Worm (Caenorhabditis elegans) whole organism, L4 larva: ENCODE measurements around the gene Y48A6B.14.

Experiments
- F10B5.3 ChIP-seq: sonication (generic microtip); optimal IDR thresholded peaks from 2 replicates; lab custom pipeline; 2016; ENCODE audit warnings: mild to moderate bottlenecking, missing genetic modification characterization, missing compliant biosample characterization
- F26F4.8 ChIP-seq: fragments of 200-800 bp; sonication (Bioruptor generic); conservative IDR thresholded peaks from 2 replicates; pipeline ENCODE4 v1.3.6; 2022; ENCODE audit warnings: missing genetic modification characterization, missing compliant biosample characterization
- F37D6.2 ChIP-seq: sonication (generic microtip); optimal IDR thresholded peaks from 2 replicates; lab custom pipeline; 2016; ENCODE audit warnings: mild to moderate bottlenecking, missing genetic modification characterization, missing compliant biosample characterization
- F44E2.7 ChIP-seq: fragments of 200-800 bp; sonication (Bioruptor generic); IDR thresholded peaks from 2 replicates; pipeline ENCODE4 v2.1.2; 2022; ENCODE audit warnings: missing genetic modification characterization, missing compliant biosample characterization
- T26A8.4 ChIP-seq: fragments of 200-800 bp; sonication (Bioruptor generic); IDR thresholded peaks from 2 replicates; pipeline ENCODE4 v1.3.6; 2022; ENCODE audit warnings: missing genetic modification characterization, missing compliant biosample characterization
- Y48G9A.11 ChIP-seq: fragments of 200-800 bp; sonication (Bioruptor generic); IDR thresholded peaks from 2 replicates; pipeline ENCODE4 v1.3.6; 2022; ENCODE audit warnings: missing genetic modification reagents, missing genetic modification characterization, missing compliant biosample characterization
- ZK337.2 ChIP-seq: fragments of 200-800 bp; sonication (Bioruptor generic); IDR thresholded peaks from 2 replicates; pipeline ENCODE4 v1.3.6; 2022; ENCODE audit warnings: missing genetic modification reagents, missing genetic modification characterization, missing compliant biosample characterization
- ZK546.5 ChIP-seq, 2 experiments: sonication (generic microtip); optimal IDR thresholded peaks; 2 replicates each; lab custom pipeline; 2017; ENCODE audit warnings: missing biosample characterization in 2 of 2, missing genetic modification characterization in 2 of 2
- aha-1 ChIP-seq: fragments of 150-350 bp; peaks from one replicate; lab custom pipeline; 2014; ENCODE audit warnings: missing biosample characterization, missing genetic modification characterization
- aly-2 ChIP-seq: sonication (generic microtip); optimal IDR thresholded peaks from 2 replicates; lab custom pipeline; 2018; ENCODE audit warnings: missing biosample characterization, missing genetic modification characterization
- ama-1 ChIP-seq: fragments of 150-350 bp; optimal IDR thresholded peaks from 2 replicates; lab custom pipeline; 2014; ENCODE audit warnings: inconsistent platforms, mixed read lengths
- ceh-32 ChIP-seq: sonication (generic microtip); optimal IDR thresholded peaks from 2 replicates; lab custom pipeline; 2016; ENCODE audit warnings: mild to moderate bottlenecking, missing genetic modification characterization, missing compliant biosample characterization; ENCODE audit not compliant: poor library complexity
- ceh-62 ChIP-seq: sonication (generic microtip); optimal IDR thresholded peaks from 2 replicates; lab custom pipeline; 2017; ENCODE audit warnings: missing biosample characterization, missing genetic modification characterization
- daf-19 ChIP-seq: fragments of 200-800 bp; sonication (Bioruptor generic); conservative IDR thresholded peaks from 2 replicates; pipeline ENCODE4 v1.3.6; 2022; ENCODE audit warnings: missing genetic modification characterization, missing compliant biosample characterization
- dmd-6 ChIP-seq: fragments of 200-800 bp; sonication (Bioruptor generic); IDR thresholded peaks from 2 replicates; pipeline ENCODE4 v1.3.6; 2022; ENCODE audit warnings: missing genetic modification reagents, missing genetic modification characterization, missing compliant biosample characterization
- dmd-8 ChIP-seq: fragments of 200-800 bp; sonication (Bioruptor generic); IDR thresholded peaks from 2 replicates; pipeline ENCODE4 v1.3.6; 2022; ENCODE audit warnings: missing genetic modification characterization, missing compliant biosample characterization
- duxl-1 ChIP-seq: sonication (generic microtip); optimal IDR thresholded peaks from 2 replicates; lab custom pipeline; 2016; ENCODE audit warnings: mild to moderate bottlenecking, missing genetic modification characterization, moderate library complexity, missing compliant biosample characterization; ENCODE audit not compliant: poor library complexity
- egl-27 ChIP-seq: sonication (generic microtip); optimal IDR thresholded peaks from 3 replicates; lab custom pipeline; 2017; ENCODE audit warnings: missing biosample characterization, missing genetic modification reagents, missing genetic modification characterization
- gei-8 ChIP-seq: fragments of 200-800 bp; sonication (Bioruptor generic); optimal IDR thresholded peaks from 2 replicates; lab custom pipeline; 2018; ENCODE audit warnings: mild to moderate bottlenecking, missing genetic modification characterization, missing compliant biosample characterization
- hif-1 ChIP-seq, 2 experiments: sonication (generic microtip); optimal IDR thresholded peaks; 2 replicates each; lab custom pipeline; 2016 to 2017; ENCODE audit warnings: missing compliant biosample characterization in 2 of 2, missing genetic modification characterization in 2 of 2, missing genetic modification reagents in 2 of 2, missing genotype in 2 of 2, mild to moderate bottlenecking in 1 of 2
- hlh-11 ChIP-seq: fragments of 200-800 bp; sonication (Bioruptor generic); optimal IDR thresholded peaks from 2 replicates; lab custom pipeline; 2018; ENCODE audit warnings: mild to moderate bottlenecking, missing genetic modification characterization, missing compliant biosample characterization
- hlh-30 ChIP-seq: sonication (generic microtip); optimal IDR thresholded peaks from 2 replicates; lab custom pipeline; 2017; ENCODE audit warnings: antibody characterized with exemption, mild to moderate bottlenecking, missing genetic modification characterization, missing compliant biosample characterization; ENCODE audit not compliant: insufficient read depth
- hmg-1.1 ChIP-seq: fragments of 200-800 bp; sonication (Bioruptor generic); IDR thresholded peaks from 2 replicates; pipeline ENCODE4 v1.3.6; 2022; ENCODE audit warnings: missing genetic modification reagents, missing genetic modification characterization, missing compliant biosample characterization
- jun-1 ChIP-seq: fragments of 150-350 bp; optimal IDR thresholded peaks from 2 replicates; lab custom pipeline; 2014; ENCODE audit warnings: missing biosample characterization, missing genetic modification reagents, missing genetic modification characterization
- lim-7 ChIP-seq: fragments of 200-800 bp; sonication (Bioruptor generic); IDR thresholded peaks from 2 replicates; pipeline ENCODE4 v1.3.6; 2022; ENCODE audit warnings: missing genetic modification characterization, missing compliant biosample characterization
- lin-13 ChIP-seq: fragments of 150-350 bp; optimal IDR thresholded peaks from 2 replicates; lab custom pipeline; 2014; ENCODE audit warnings: missing biosample characterization, missing genetic modification reagents, missing genetic modification characterization
- lin-29 ChIP-seq: fragments of 200-800 bp; sonication (Bioruptor generic); IDR thresholded peaks from 2 replicates; pipeline ENCODE4 v1.3.6; 2022; ENCODE audit warnings: missing genetic modification reagents, missing genetic modification characterization, missing compliant biosample characterization
- lir-3 ChIP-seq: sonication (generic microtip); optimal IDR thresholded peaks from 2 replicates; lab custom pipeline; 2016; ENCODE audit warnings: mild to moderate bottlenecking, missing genetic modification characterization, missing compliant biosample characterization
- lsy-2 ChIP-seq, 2 experiments: fragments of 150-350 bp in 1 of 2; sonication (generic microtip) in 1 of 2; optimal IDR thresholded peaks; 2 replicates each; lab custom pipeline; 2014 to 2017; ENCODE audit warnings: missing biosample characterization in 2 of 2, missing genetic modification characterization in 2 of 2
- madf-5 ChIP-seq, 2 experiments: fragments of 200-800 bp; sonication (Bioruptor generic); IDR thresholded peaks; 2 replicates each; pipeline ENCODE4 v1.3.6; 2022; ENCODE audit warnings: missing compliant biosample characterization in 2 of 2, missing genetic modification characterization in 2 of 2
- mes-2 ChIP-seq: sonication (generic microtip); optimal IDR thresholded peaks from 2 replicates; lab custom pipeline; 2016; ENCODE audit warnings: missing genotype, mild to moderate bottlenecking, missing genetic modification characterization, missing compliant biosample characterization; ENCODE audit not compliant: poor library complexity, severe bottlenecking
- nhr-10 ChIP-seq: fragments of 150-350 bp; optimal IDR thresholded peaks from 2 replicates; lab custom pipeline; 2014; ENCODE audit warnings: missing biosample characterization, missing genetic modification characterization
- nhr-11 ChIP-seq: fragments of 150-350 bp; optimal IDR thresholded peaks from 2 replicates; lab custom pipeline; 2014; ENCODE audit warnings: missing biosample characterization, missing genetic modification characterization
- nhr-237 ChIP-seq: sonication (generic microtip); optimal IDR thresholded peaks from 2 replicates; lab custom pipeline; 2017; ENCODE audit warnings: missing biosample characterization, missing genetic modification characterization
- nhr-28 ChIP-seq: fragments of 150-350 bp; optimal IDR thresholded peaks from 2 replicates; lab custom pipeline; 2014; ENCODE audit warnings: missing biosample characterization, missing genetic modification characterization
- nhr-41 ChIP-seq: fragments of 200-800 bp; sonication (Bioruptor generic); IDR thresholded peaks from 2 replicates; pipeline ENCODE4 v1.3.6; 2022; ENCODE audit warnings: missing genetic modification reagents, missing genetic modification characterization, missing compliant biosample characterization
- nhr-48 ChIP-seq: sonication (generic microtip); optimal IDR thresholded peaks from 2 replicates; lab custom pipeline; 2016; ENCODE audit warnings: mild to moderate bottlenecking, missing genetic modification characterization, missing compliant biosample characterization
- nhr-76 ChIP-seq: fragments of 150-350 bp; optimal IDR thresholded peaks from 2 replicates; lab custom pipeline; 2014; ENCODE audit warnings: missing biosample characterization, missing genetic modification characterization
- nhr-77 ChIP-seq: fragments of 150-350 bp; optimal IDR thresholded peaks from 2 replicates; lab custom pipeline; 2014; ENCODE audit warnings: missing biosample characterization, missing genetic modification characterization
- pha-4 ChIP-seq, 2 experiments: fragments of 150-350 bp in 1 of 2; fragments of 200-800 bp in 1 of 2; sonication (Bioruptor generic) in 1 of 2; IDR thresholded peaks in 1 of 2; optimal IDR thresholded peaks in 1 of 2; 2 replicates each; pipeline versions ENCODE4 v1.3.6 to Lab custom; 2014 to 2022; ENCODE audit warnings: missing genetic modification characterization in 2 of 2, missing genetic modification reagents in 2 of 2, missing biosample characterization in 1 of 2, missing compliant biosample characterization in 1 of 2
- pqm-1 ChIP-seq: sonication (generic microtip); optimal IDR thresholded peaks from 2 replicates; lab custom pipeline; 2017; ENCODE audit warnings: missing biosample characterization, missing genetic modification characterization
- rbr-2 ChIP-seq: sonication (generic microtip); optimal IDR thresholded peaks from 2 replicates; lab custom pipeline; 2016; ENCODE audit warnings: missing genotype, missing genetic modification characterization, missing compliant biosample characterization
- saeg-2 ChIP-seq: fragments of 200-800 bp; sonication (Bioruptor generic); IDR thresholded peaks from 2 replicates; pipeline ENCODE4 v1.3.6; 2022; ENCODE audit warnings: missing genetic modification reagents, missing genetic modification characterization, missing compliant biosample characterization
- set-16 ChIP-seq: fragments of 200-800 bp; sonication (Bioruptor generic); IDR thresholded peaks from 2 replicates; pipeline ENCODE4 v1.3.6; 2022; ENCODE audit warnings: missing genetic modification reagents, missing genetic modification characterization, missing compliant biosample characterization
- spr-3 ChIP-seq: fragments of 200-800 bp; sonication (Bioruptor generic); optimal IDR thresholded peaks from 2 replicates; lab custom pipeline; 2018; ENCODE audit warnings: mild to moderate bottlenecking, missing genetic modification characterization, missing compliant biosample characterization
- tra-1 ChIP-seq: fragments of 200-800 bp; sonication (Bioruptor generic); IDR thresholded peaks from 2 replicates; pipeline ENCODE4 v1.3.6; 2022; ENCODE audit warnings: missing genetic modification reagents, missing genetic modification characterization, missing compliant biosample characterization
- unc-39 ChIP-seq: sonication (generic microtip); optimal IDR thresholded peaks from 2 replicates; lab custom pipeline; 2017; ENCODE audit warnings: missing biosample characterization, missing genetic modification characterization
- vab-7 ChIP-seq: fragments of 200-800 bp; sonication (Bioruptor generic); IDR thresholded peaks from 2 replicates; pipeline ENCODE4 v1.3.6; 2022; ENCODE audit warnings: missing genetic modification reagents, missing genetic modification characterization, missing compliant biosample characterization
- zfp-2 ChIP-seq: sonication (generic microtip); optimal IDR thresholded peaks from 2 replicates; lab custom pipeline; 2016; ENCODE audit warnings: mild to moderate bottlenecking, missing genetic modification characterization, missing compliant biosample characterization
- zip-2 ChIP-seq: fragments of 150-350 bp; optimal IDR thresholded peaks from 2 replicates; lab custom pipeline; 2014; ENCODE audit warnings: missing biosample characterization, missing genetic modification characterization
- ztf-11 ChIP-seq: fragments of 150-350 bp; optimal IDR thresholded peaks from 2 replicates; lab custom pipeline; 2014; ENCODE audit warnings: missing biosample characterization, missing genetic modification characterization
- ztf-7 ChIP-seq: fragments of 150-350 bp; optimal IDR thresholded peaks from 2 replicates; lab custom pipeline; 2014; ENCODE audit warnings: missing biosample characterization, missing genetic modification characterization

The Y48A6B.14 gene

DNA sequence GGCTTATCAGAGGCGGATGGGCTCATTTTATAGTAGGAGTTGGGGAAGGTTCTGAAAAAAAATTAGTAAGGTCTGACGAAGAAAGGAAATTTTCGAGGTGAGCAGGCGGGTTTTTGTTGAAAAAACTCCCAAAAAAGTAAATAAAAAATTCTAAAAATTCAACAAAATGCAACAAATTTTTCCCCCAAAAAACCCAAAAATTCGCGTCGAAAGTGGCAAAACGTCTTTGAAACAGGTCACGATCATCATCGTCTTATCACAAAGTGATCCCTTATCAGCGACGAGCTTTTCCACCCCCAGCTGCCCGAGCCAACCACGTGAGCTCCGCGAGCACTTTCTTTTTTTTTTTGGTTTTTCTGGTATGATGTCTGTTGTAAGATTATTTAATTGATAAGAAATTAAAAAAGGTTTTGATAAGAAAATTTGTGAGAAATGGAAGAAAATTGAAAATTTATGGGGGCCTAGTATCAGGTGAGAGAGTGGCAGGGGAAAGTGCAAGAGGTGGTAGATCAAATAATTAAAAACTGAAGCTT is 4.8 kb upstream of the Y48A6B.14 start, which contains the start of gene Y48A6B.7 (continued):
- TF ChIP-seq saeg-2 (GFP tag; lab: Robert Waterston, UW), result peak; percentile 36; the same call in 1 of the 2 replicates
- no peak for TF ChIP-seq nhr-237 (tag; lab: Kevin White, UChicago)
- TF ChIP-seq ztf-7 (tag; lab: Kevin White, UChicago), result no peak
- TF ChIP-seq F37D6.2 (tag; lab: Kevin White, UChicago), result no peak
- no peak for TF ChIP-seq egl-27 (tag; lab: Kevin White, UChicago)
- TF ChIP-seq ceh-62 (tag; lab: Kevin White, UChicago), result no peak
- no peak for TF ChIP-seq zfp-2
- TF ChIP-seq ceh-32 (tag; lab: Kevin White, UChicago), result no peak
- TF ChIP-seq hmg-1.1 (GFP tag; lab: Robert Waterston, UW), result no peak
- peak; percentile 73 for TF ChIP-seq hlh-30 (tag; lab: Kevin White, UChicago)
- no peak for TF ChIP-seq ZK546.5 (tag; optimal IDR thresholded peaks at IDR 0.05; lab: Kevin White, UChicago)
- no peak for TF ChIP-seq duxl-1 (tag; lab: Kevin White, UChicago)
- no peak for TF ChIP-seq ztf-11 (tag; lab: Kevin White, UChicago)
- no peak for TF ChIP-seq lin-29 (GFP tag; lab: Robert Waterston, UW)
- TF ChIP-seq nhr-10 (tag; lab: Kevin White, UChicago), result no peak
- no peak for TF ChIP-seq gei-8 (GFP tag; lab: Kevin White, UChicago)
- TF ChIP-seq aha-1 (tag; lab: Kevin White, UChicago), result peak; percentile 12
- TF ChIP-seq zip-2 (tag; lab: Kevin White, UChicago), result no peak
- peak; percentile 95 for TF ChIP-seq hlh-11 (tag; lab: Kevin White, UChicago)
- no peak for TF ChIP-seq hif-1 (tag; optimal IDR thresholded peaks at IDR 0.05; lab: Kevin White, UChicago)
- no peak for TF ChIP-seq madf-5 (GFP tag; IDR thresholded peaks at IDR 0.05; lab: Robert Waterston, UW)
- peak; percentile 95 for TF ChIP-seq dmd-6
- TF ChIP-seq mes-2 (tag; lab: Kevin White, UChicago), result no peak
- TF ChIP-seq F10B5.3, result no peak
- TF ChIP-seq nhr-48, result peak; percentile 45
- no peak for TF ChIP-seq ZK337.2 (GFP tag; lab: Robert Waterston, UW)
- no peak for TF ChIP-seq nhr-76 (tag; lab: Kevin White, UChicago)
- TF ChIP-seq lir-3, result no peak
- TF ChIP-seq rbr-2, result no peak
- TF ChIP-seq unc-39 (tag; lab: Kevin White, UChicago), result no peak
- TF ChIP-seq aly-2 (tag; lab: Kevin White, UChicago), result no peak
- TF ChIP-seq pqm-1 (tag; lab: Kevin White, UChicago), result peak; percentile 90
- peak in 1 of 2 experiments; percentile 57 for TF ChIP-seq lsy-2 (tag; optimal IDR thresholded peaks at IDR 0.05; lab: Kevin White, UChicago)
- no peak for TF ChIP-seq set-16 (GFP tag; lab: Robert Waterston, UW)
- TF ChIP-seq lim-7, result no peak
- TF ChIP-seq daf-19, result no peak
- no peak for TF ChIP-seq lin-13 (GFP tag; lab: Kevin White, UChicago)
- no peak for TF ChIP-seq dmd-8 (GFP tag; lab: Robert Waterston, UW)
- no peak for TF ChIP-seq vab-7 (GFP tag; lab: Robert Waterston, UW)
- TF ChIP-seq jun-1 (tag; lab: Kevin White, UChicago), result no peak
- TF ChIP-seq T26A8.4, result no peak
- TF ChIP-seq nhr-41 (GFP tag; lab: Robert Waterston, UW), result peak; percentile 60; the same call in 1 of the 2 replicates
- no peak for TF ChIP-seq nhr-11
- TF ChIP-seq ama-1 (lab: Kevin White, UChicago), result no peak
- TF ChIP-seq Y48G9A.11, result no peak
- TF ChIP-seq F26F4.8, result no peak
- TF ChIP-seq nhr-28 (tag; lab: Kevin White, UChicago), result peak; percentile 74
- no peak for TF ChIP-seq F44E2.7 (GFP tag; lab: Robert Waterston, UW)
- peak; percentile 92 for TF ChIP-seq tra-1
- TF ChIP-seq nhr-77 (tag; lab: Kevin White, UChicago), result peak; percentile 86
- peak; percentile 50; the same call in 1 of the 2 replicates for TF ChIP-seq pha-4 (GFP tag; IDR thresholded peaks at IDR 0.05; lab: Robert Waterston, UW)
- no peak for TF ChIP-seq pha-4 (tag; optimal IDR thresholded peaks at IDR 0.05; lab: Kevin White, UChicago)
- no peak for TF ChIP-seq spr-3
